Worm (Caenorhabditis elegans) whole organism, late embryonic: ENCODE data around the gene Y37H2A.12.

Source experiments
- Y22D7AL.16 ChIP-seq: sonication (generic microtip); optimal IDR thresholded peaks from 2 replicates; lab custom pipeline; 2016; ENCODE audit warnings: missing genetic modification characterization, missing compliant biosample characterization
- ceh-6 ChIP-seq: fragments of 200-800 bp; sonication (Bioruptor generic); optimal IDR thresholded peaks from 2 replicates; lab custom pipeline; 2018; ENCODE audit warnings: mild to moderate bottlenecking, missing genetic modification characterization, missing compliant biosample characterization
- dmd-4 ChIP-seq: sonication (generic microtip); optimal IDR thresholded peaks from 2 replicates; lab custom pipeline; 2016; ENCODE audit warnings: borderline replicate concordance, missing genetic modification characterization, missing compliant biosample characterization
- hlh-8 ChIP-seq: sonication (generic microtip); optimal IDR thresholded peaks from 2 replicates; lab custom pipeline; 2016; ENCODE audit warnings: missing genotype, missing genetic modification characterization, missing compliant biosample characterization
- lin-11 ChIP-seq: fragments of 200-800 bp; sonication (Bioruptor generic); optimal IDR thresholded peaks from 2 replicates; lab custom pipeline; 2018; ENCODE audit warnings: mild to moderate bottlenecking, missing genetic modification characterization, missing compliant biosample characterization
- nfya-1 ChIP-seq: sonication (generic microtip); optimal IDR thresholded peaks from 2 replicates; lab custom pipeline; 2017; ENCODE audit warnings: missing genetic modification characterization, mild to moderate bottlenecking, missing compliant biosample characterization, antibody characterized with exemption, moderate library complexity
- npax-4 ChIP-seq: sonication (generic microtip); optimal IDR thresholded peaks from 2 replicates; lab custom pipeline; 2016; ENCODE audit warnings: missing genetic modification characterization, missing compliant biosample characterization
- pat-9 ChIP-seq: fragments of 200-800 bp; sonication (Bioruptor generic); optimal IDR thresholded peaks from 2 replicates; lab custom pipeline; 2018; ENCODE audit warnings: mild to moderate bottlenecking, missing genetic modification characterization, moderate library complexity, missing compliant biosample characterization
- pqm-1 ChIP-seq: sonication (generic microtip); optimal IDR thresholded peaks from 2 replicates; lab custom pipeline; 2016; ENCODE audit warnings: missing genetic modification characterization, missing compliant biosample characterization

DNA sequence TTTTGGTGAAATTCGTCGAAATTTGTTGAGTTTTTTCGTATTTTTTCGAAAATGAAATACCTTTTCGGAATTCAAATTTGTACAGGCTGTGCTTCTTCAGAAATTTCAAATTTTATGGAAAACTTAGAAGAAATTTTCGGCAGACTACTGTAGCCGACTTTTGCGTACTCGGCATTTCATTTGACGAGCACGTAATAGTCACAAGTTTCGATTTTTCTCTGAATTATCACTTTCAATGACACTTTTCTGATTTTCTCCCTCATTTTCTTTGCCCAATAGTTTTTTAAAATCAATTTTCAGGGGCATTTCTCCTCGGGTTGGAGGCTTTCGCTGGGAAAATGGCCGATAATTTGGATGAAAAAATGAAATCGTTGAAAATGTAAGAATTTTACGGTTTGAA lies 7.3 kb downstream of the Y37H2A.12 start, which contains the start of gene fbxa-107:
- TF ChIP-seq pqm-1 (tag; lab: Kevin White, UChicago) (no peak), nfya-1 (no peak), pat-9 (tag; lab: Kevin White, UChicago) (no peak), dmd-4 (tag; lab: Kevin White, UChicago) (no peak), Y22D7AL.16 (tag; lab: Kevin White, UChicago) (no peak), ceh-6 (GFP tag; lab: Kevin White, UChicago) (no peak), lin-11 (tag; lab: Kevin White, UChicago) (no peak), hlh-8 (no peak), npax-4 (tag; lab: Kevin White, UChicago) (no peak)
